Worm (Caenorhabditis elegans) whole organism, young adult: ENCODE data around the gene slc-17.3.

ENCODE experiments used
- B0336.3 ChIP-seq: fragments of 200-800 bp; sonication (Bioruptor generic); IDR thresholded peaks from 2 replicates; pipeline ENCODE4 v1.3.6; 2022; ENCODE audit warnings: missing genetic modification characterization, missing compliant biosample characterization
- D2030.7 ChIP-seq: fragments of 200-800 bp; sonication (Bioruptor generic); IDR thresholded peaks from 2 replicates; pipeline ENCODE4 v1.3.6; 2022; ENCODE audit warnings: missing genetic modification reagents, missing genetic modification characterization, missing compliant biosample characterization
- F10E7.11 ChIP-seq: sonication (generic microtip); optimal IDR thresholded peaks from 2 replicates; lab custom pipeline; 2017; ENCODE audit warnings: mild to moderate bottlenecking, missing genetic modification characterization, moderate library complexity, missing compliant biosample characterization
- F22D6.2 ChIP-seq: sonication (generic microtip); optimal IDR thresholded peaks from 2 replicates; lab custom pipeline; 2016; ENCODE audit warnings: mild to moderate bottlenecking, missing genetic modification characterization, missing compliant biosample characterization
- F37B4.10 ChIP-seq: fragments of 200-800 bp; sonication (Bioruptor generic); IDR thresholded peaks from 2 replicates; pipeline ENCODE4 v1.3.6; 2022; ENCODE audit warnings: missing genetic modification characterization, missing compliant biosample characterization
- F49E8.2 ChIP-seq: sonication (generic microtip); optimal IDR thresholded peaks from 3 replicates; lab custom pipeline; 2017; ENCODE audit warnings: missing genetic modification characterization, mild to moderate bottlenecking, missing compliant biosample characterization, antibody characterized with exemption, moderate library complexity; ENCODE audit not compliant: insufficient read depth
- akir-1 ChIP-seq: fragments of 200-800 bp; sonication (Bioruptor generic); optimal IDR thresholded peaks from 2 replicates; lab custom pipeline; 2018; ENCODE audit warnings: mild to moderate bottlenecking, missing genetic modification characterization, moderate library complexity, missing compliant biosample characterization
- aptf-3 ChIP-seq: fragments of 200-800 bp; sonication (Bioruptor generic); IDR thresholded peaks from 2 replicates; pipeline ENCODE4 v1.3.6; 2022; ENCODE audit warnings: missing genetic modification characterization, missing compliant biosample characterization
- athp-1 ChIP-seq: sonication (generic microtip); optimal IDR thresholded peaks from 2 replicates; lab custom pipeline; 2017; ENCODE audit warnings: mild to moderate bottlenecking, missing genetic modification characterization, missing compliant biosample characterization
- attf-3 ChIP-seq: fragments of 200-800 bp; sonication (Bioruptor generic); conservative IDR thresholded peaks from 2 replicates; pipeline ENCODE4 v1.3.6; 2022; ENCODE audit warnings: missing genetic modification reagents, missing genetic modification characterization, missing compliant biosample characterization
- attf-5 ChIP-seq: fragments of 200-800 bp; sonication (Bioruptor generic); optimal IDR thresholded peaks from 2 replicates; lab custom pipeline; 2018; ENCODE audit warnings: mild to moderate bottlenecking, missing genetic modification characterization, missing compliant biosample characterization
- attf-6 ChIP-seq: fragments of 200-800 bp; sonication (Bioruptor generic); IDR thresholded peaks from 2 replicates; pipeline ENCODE4 v1.3.6; 2022; ENCODE audit warnings: missing genetic modification reagents, missing genetic modification characterization, missing compliant biosample characterization
- bed-2 ChIP-seq: fragments of 200-800 bp; sonication (Bioruptor generic); IDR thresholded peaks from 2 replicates; pipeline ENCODE4 v1.3.6; 2022; ENCODE audit warnings: missing genetic modification reagents, missing genetic modification characterization, missing compliant biosample characterization
- cebp-1 ChIP-seq, 2 experiments: fragments of 200-800 bp in 1 of 2; sonication (Bioruptor generic) in 1 of 2; sonication (generic microtip) in 1 of 2; IDR thresholded peaks in 1 of 2; optimal IDR thresholded peaks in 1 of 2; 2 replicates each; pipeline versions ENCODE4 v1.3.6 to Lab custom; 2017 to 2022; ENCODE audit warnings: missing compliant biosample characterization in 2 of 2, missing genetic modification characterization in 2 of 2, mild to moderate bottlenecking in 1 of 2, missing genetic modification reagents in 1 of 2, moderate library complexity in 1 of 2
- ceh-100 ChIP-seq: fragments of 200-800 bp; sonication (Bioruptor generic); IDR thresholded peaks from 2 replicates; pipeline ENCODE4 v1.3.6; 2022; ENCODE audit warnings: missing genetic modification reagents, missing genetic modification characterization, missing compliant biosample characterization
- ceh-40 ChIP-seq: fragments of 200-800 bp; sonication (Bioruptor generic); IDR thresholded peaks from 2 replicates; pipeline ENCODE4 v1.3.6; 2022; ENCODE audit warnings: missing genetic modification characterization, missing compliant biosample characterization
- die-1 ChIP-seq: sonication (generic microtip); optimal IDR thresholded peaks from 2 replicates; lab custom pipeline; 2016; ENCODE audit warnings: missing genotype, mild to moderate bottlenecking, missing genetic modification characterization, missing compliant biosample characterization
- dox-1 ChIP-seq: fragments of 200-800 bp; sonication (Bioruptor generic); IDR thresholded peaks from 2 replicates; pipeline ENCODE4 v1.3.6; 2022; ENCODE audit warnings: missing genetic modification reagents, missing genetic modification characterization, missing compliant biosample characterization
- dpff-1 ChIP-seq: sonication (generic microtip); optimal IDR thresholded peaks from 2 replicates; lab custom pipeline; 2017; ENCODE audit warnings: mild to moderate bottlenecking, missing genetic modification characterization, missing compliant biosample characterization
- ets-4 ChIP-seq: fragments of 200-800 bp; sonication (Bioruptor generic); optimal IDR thresholded peaks from 2 replicates; lab custom pipeline; 2018; ENCODE audit warnings: mild to moderate bottlenecking, missing genetic modification characterization, missing compliant biosample characterization
- fkh-3 ChIP-seq: sonication (generic microtip); optimal IDR thresholded peaks from 2 replicates; lab custom pipeline; 2016; ENCODE audit warnings: mild to moderate bottlenecking, missing genetic modification characterization, missing compliant biosample characterization
- hmg-1.2 ChIP-seq: fragments of 200-800 bp; sonication (Bioruptor generic); IDR thresholded peaks from 2 replicates; pipeline ENCODE4 v1.3.6; 2022; ENCODE audit warnings: missing genetic modification reagents, missing genetic modification characterization, missing compliant biosample characterization
- hmg-20 ChIP-seq: fragments of 200-800 bp; sonication (Bioruptor generic); IDR thresholded peaks from 2 replicates; pipeline ENCODE4 v1.3.6; 2022; ENCODE audit warnings: missing genetic modification reagents, missing genetic modification characterization, missing compliant biosample characterization
- lin-26 ChIP-seq: fragments of 200-800 bp; sonication (Bioruptor generic); IDR thresholded peaks from 2 replicates; pipeline ENCODE4 v1.3.6; 2022; ENCODE audit warnings: missing genetic modification reagents, missing genetic modification characterization, missing compliant biosample characterization
- lir-1 ChIP-seq: fragments of 200-800 bp; sonication (Bioruptor generic); conservative IDR thresholded peaks from 2 replicates; pipeline ENCODE4 v1.3.6; 2022; ENCODE audit warnings: missing genetic modification reagents, missing genetic modification characterization, missing compliant biosample characterization
- lsl-1 ChIP-seq: fragments of 200-800 bp; sonication (Bioruptor generic); optimal IDR thresholded peaks from 2 replicates; lab custom pipeline; 2018; ENCODE audit warnings: mild to moderate bottlenecking, missing genetic modification characterization, moderate library complexity, missing compliant biosample characterization
- madf-10 ChIP-seq: sonication (generic microtip); optimal IDR thresholded peaks from 2 replicates; lab custom pipeline; 2016; ENCODE audit warnings: mild to moderate bottlenecking, missing genetic modification characterization, missing compliant biosample characterization
- madf-3 ChIP-seq: fragments of 200-800 bp; sonication (Bioruptor generic); IDR thresholded peaks from 2 replicates; pipeline ENCODE4 v1.3.6; 2022; ENCODE audit warnings: missing genetic modification reagents, missing genetic modification characterization, missing compliant biosample characterization
- mcd-1 ChIP-seq: fragments of 200-800 bp; sonication (Bioruptor generic); IDR thresholded peaks from 2 replicates; pipeline ENCODE4 v1.3.6; 2022; ENCODE audit warnings: missing genetic modification reagents, missing genetic modification characterization, missing compliant biosample characterization
- mes-4 ChIP-seq: sonication (generic microtip); optimal IDR thresholded peaks from 2 replicates; lab custom pipeline; 2016; ENCODE audit warnings: missing genotype, missing genetic modification characterization, missing compliant biosample characterization
- nfya-2 ChIP-seq: fragments of 200-800 bp; sonication (Bioruptor generic); IDR thresholded peaks from 2 replicates; pipeline ENCODE4 v1.3.6; 2022; ENCODE audit warnings: missing genetic modification reagents, missing genetic modification characterization, missing compliant biosample characterization
- rcor-1 ChIP-seq: fragments of 200-800 bp; sonication (Bioruptor generic); IDR thresholded peaks from 2 replicates; pipeline ENCODE4 v1.3.6; 2022; ENCODE audit warnings: missing genetic modification reagents, missing genetic modification characterization, missing compliant biosample characterization
- rec-8 ChIP-seq, 2 experiments: sonication (generic microtip); optimal IDR thresholded peaks; 2 replicates each; lab custom pipeline; 2016; ENCODE audit warnings: mild to moderate bottlenecking in 2 of 2, missing genetic modification characterization in 2 of 2, missing genetic modification reagents in 2 of 2, missing genotype in 2 of 2, missing biosample characterization in 1 of 2, missing compliant biosample characterization in 1 of 2, moderate library complexity in 1 of 2
- somi-1 ChIP-seq: fragments of 200-800 bp; sonication (Bioruptor generic); optimal IDR thresholded peaks from 2 replicates; lab custom pipeline; 2018; ENCODE audit warnings: mild to moderate bottlenecking, missing genetic modification characterization, missing compliant biosample characterization
- tlf-1 ChIP-seq: fragments of 200-800 bp; sonication (Bioruptor generic); optimal IDR thresholded peaks from 2 replicates; lab custom pipeline; 2018; ENCODE audit warnings: mild to moderate bottlenecking, missing genetic modification characterization, missing compliant biosample characterization
- xnd-1 ChIP-seq: sonication (generic microtip); optimal IDR thresholded peaks from 2 replicates; lab custom pipeline; 2016; ENCODE audit warnings: missing genotype, missing genetic modification reagents, missing genetic modification characterization, missing compliant biosample characterization
- zim-3 ChIP-seq: sonication (generic microtip); optimal IDR thresholded peaks from 2 replicates; lab custom pipeline; 2017; ENCODE audit warnings: mild to moderate bottlenecking, missing genetic modification characterization, moderate library complexity, missing compliant biosample characterization
- ztf-25 ChIP-seq: fragments of 200-800 bp; sonication (Bioruptor generic); IDR thresholded peaks from 2 replicates; pipeline ENCODE4 v1.3.6; 2022; ENCODE audit warnings: missing genetic modification reagents, missing genetic modification characterization, missing compliant biosample characterization
- ztf-28 ChIP-seq: fragments of 200-800 bp; sonication (Bioruptor generic); IDR thresholded peaks from 2 replicates; pipeline ENCODE4 v1.3.6; 2022; ENCODE audit warnings: missing genetic modification reagents, missing genetic modification characterization, missing compliant biosample characterization

The slc-17.3 gene

DNA sequence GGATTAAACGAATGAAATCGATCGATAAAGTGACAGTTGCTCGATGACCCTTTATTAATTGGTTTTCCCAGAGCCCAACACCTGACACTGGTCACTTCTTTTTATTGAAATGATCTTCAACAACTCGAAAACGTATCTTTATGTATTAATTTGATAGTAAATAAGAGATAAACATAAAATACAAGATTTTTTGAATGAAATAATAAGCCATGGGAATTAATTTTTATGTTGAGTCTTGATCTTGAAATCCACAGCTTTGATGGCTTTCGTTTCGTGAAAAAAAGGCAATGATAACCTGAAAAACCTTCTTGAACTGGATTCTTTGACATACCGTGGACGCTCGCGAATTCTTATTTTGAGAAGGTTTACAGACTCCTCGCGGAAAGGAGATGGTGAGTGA is 42.4 kb upstream of the slc-17.3 start, which contains the start of gene pcp-5 (continued):
- TF ChIP-seq akir-1 = no peak
- TF ChIP-seq F37B4.10 = no peak

DNA sequence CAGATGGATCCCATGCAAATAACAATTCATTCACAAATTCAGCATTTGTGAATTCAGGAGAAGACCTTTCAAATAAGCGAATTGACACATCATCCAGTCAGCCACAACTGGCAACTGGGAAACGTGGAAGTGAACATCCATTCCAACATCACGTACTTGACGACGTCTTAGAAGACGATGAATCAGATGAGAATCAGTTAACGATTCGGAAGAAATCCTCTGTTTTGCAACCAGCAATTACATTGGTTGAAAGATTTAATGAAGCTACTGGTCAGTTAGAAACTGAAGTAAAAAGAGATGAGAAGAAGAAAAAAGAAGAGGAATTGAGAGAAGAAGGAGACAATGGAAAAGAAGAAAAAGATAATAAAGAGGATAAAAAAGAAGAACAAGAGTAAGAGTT is 38.3 kb upstream of the slc-17.3 start:
- no peak for TF ChIP-seq ceh-40
- no peak for TF ChIP-seq lin-26
- no peak for TF ChIP-seq mcd-1
- TF ChIP-seq madf-10 = no peak
- TF ChIP-seq zim-3 (tag; lab: Kevin White, UChicago) = no peak
- TF ChIP-seq ztf-25 = no peak
- TF ChIP-seq cebp-1 (GFP tag; IDR thresholded peaks at IDR 0.05; lab: Robert Waterston, UW) = no peak
- TF ChIP-seq cebp-1 (tag; optimal IDR thresholded peaks at IDR 0.05; lab: Kevin White, UChicago) = no peak
- no peak for TF ChIP-seq attf-3 (GFP tag; lab: Robert Waterston, UW)

DNA sequence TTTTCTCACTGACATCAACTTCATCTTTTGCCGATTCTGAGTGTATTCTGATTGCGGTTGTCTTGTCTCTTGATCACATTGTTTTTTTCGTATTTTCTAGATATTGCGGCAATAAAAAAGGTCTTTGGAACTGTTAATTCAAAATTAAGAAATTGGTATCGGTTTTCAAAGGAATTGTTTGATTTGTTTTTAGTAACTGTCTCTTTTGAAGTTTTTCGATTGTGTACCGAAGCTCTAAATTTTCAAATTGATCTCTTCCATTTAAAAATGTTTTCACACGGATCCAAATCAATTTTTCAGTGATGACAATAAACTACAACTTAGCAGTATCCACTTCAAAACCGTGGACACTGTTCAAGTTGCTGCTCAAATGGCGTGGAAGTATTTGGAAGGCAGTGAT is 35.6 kb upstream of the slc-17.3 start, which contains the start of gene best-24:
Gene best-24 (plus strand): TSS at position 301 of the 400 bp plus-strand sequence.
- TF ChIP-seq dox-1 (GFP tag; lab: Robert Waterston, UW) = no peak
- no peak for TF ChIP-seq attf-5 (GFP tag; lab: Kevin White, UChicago)
- no peak for TF ChIP-seq hmg-1.2 (GFP tag; lab: Robert Waterston, UW)
- TF ChIP-seq mcd-1 = no peak
- no peak for TF ChIP-seq ceh-40
- no peak for TF ChIP-seq ztf-28 (GFP tag; lab: Robert Waterston, UW)
- no peak for TF ChIP-seq rcor-1 (GFP tag; lab: Robert Waterston, UW)
- no peak for TF ChIP-seq madf-10
- TF ChIP-seq dpff-1 (tag; lab: Kevin White, UChicago) = no peak
- TF ChIP-seq mes-4 (tag; lab: Kevin White, UChicago) = no peak
- no peak for TF ChIP-seq lsl-1 (GFP tag; lab: Kevin White, UChicago)
- no peak for TF ChIP-seq B0336.3 (GFP tag; lab: Robert Waterston, UW)
- TF ChIP-seq nfya-2 = no peak
- no peak for TF ChIP-seq fkh-3
- no peak for TF ChIP-seq tlf-1 (GFP tag; lab: Kevin White, UChicago)
- TF ChIP-seq xnd-1 (tag; lab: Kevin White, UChicago) = no peak

DNA sequence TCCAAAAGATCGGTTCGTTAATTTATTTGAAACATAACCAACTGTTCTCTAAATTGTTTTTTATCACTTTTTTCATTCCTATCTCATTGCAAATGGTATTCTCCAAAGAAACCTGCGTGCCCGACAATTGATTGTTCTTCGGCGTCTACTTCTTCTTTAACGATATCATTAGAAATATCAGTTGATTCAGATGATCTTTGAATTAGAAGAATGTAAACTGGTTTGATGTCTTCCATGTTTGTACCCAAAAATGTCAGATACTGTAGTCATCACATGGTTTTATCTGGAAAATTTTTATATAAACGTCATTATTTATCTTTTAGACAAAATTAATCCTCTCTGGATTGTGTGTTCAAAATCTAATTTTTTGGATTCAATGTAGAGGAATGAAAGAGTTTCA is 32.6 kb upstream of the slc-17.3 start:
- peak; percentile 19 for TF ChIP-seq somi-1 (GFP tag; lab: Kevin White, UChicago)
- TF ChIP-seq F49E8.2 (tag; lab: Kevin White, UChicago) = no peak
- TF ChIP-seq ets-4 (GFP tag; lab: Kevin White, UChicago) = no peak
- no peak for TF ChIP-seq hmg-1.2 (GFP tag; lab: Robert Waterston, UW)
- no peak for TF ChIP-seq madf-3 (GFP tag; lab: Robert Waterston, UW)

DNA sequence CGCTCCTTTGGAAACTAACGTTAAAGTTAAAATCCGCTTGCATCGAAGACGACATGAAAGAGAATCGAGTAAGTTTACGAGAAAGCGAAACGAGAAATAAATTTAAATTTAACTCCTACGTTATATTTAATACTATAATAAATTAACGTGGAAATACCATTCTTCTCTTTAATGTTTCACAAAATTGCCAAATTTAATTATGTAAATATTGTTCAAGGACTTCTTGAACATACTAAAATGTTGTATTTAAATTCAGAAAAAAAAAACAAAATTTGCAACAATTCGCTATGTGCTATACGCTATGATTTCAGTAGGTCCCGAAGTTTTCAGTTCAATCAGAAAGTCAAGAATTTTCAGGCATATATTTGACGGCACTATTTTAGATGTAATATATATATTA is 31.8 kb upstream of the slc-17.3 start, which contains the start of gene ZK688.10:
Gene ZK688.10 (minus strand): TSS at position 101 of the 400 bp plus-strand sequence.
- TF ChIP-seq F22D6.2 (tag; lab: Kevin White, UChicago) (no peak), lir-1 (no peak), bed-2 (GFP tag; lab: Robert Waterston, UW) (no peak), somi-1 (GFP tag; lab: Kevin White, UChicago) (no peak), die-1 (tag; lab: Kevin White, UChicago) (no peak), attf-6 (no peak), ceh-100 (GFP tag; lab: Robert Waterston, UW) (no peak), athp-1 (no peak), F10E7.11 (tag; lab: Kevin White, UChicago) (no peak), hmg-20 (GFP tag; lab: Robert Waterston, UW) (no peak), D2030.7 (GFP tag; lab: Robert Waterston, UW) (no peak), aptf-3 (GFP tag; lab: Robert Waterston, UW) (no peak), rec-8 (tag; optimal IDR thresholded peaks at IDR 0.05; lab: Kevin White, UChicago) (no peak)
